Worm (Caenorhabditis elegans) whole organism, young adult: ENCODE results near the gene oac-14.

Source experiments
- B0336.3 ChIP-seq: fragments of 200-800 bp; sonication (Bioruptor generic); IDR thresholded peaks from 2 replicates; pipeline ENCODE4 v1.3.6; 2022; ENCODE audit warnings: missing genetic modification characterization, missing compliant biosample characterization
- F22D6.2 ChIP-seq: sonication (generic microtip); optimal IDR thresholded peaks from 2 replicates; lab custom pipeline; 2016; ENCODE audit warnings: mild to moderate bottlenecking, missing genetic modification characterization, missing compliant biosample characterization
- F23B12.7 ChIP-seq: sonication (generic microtip); optimal IDR thresholded peaks from 2 replicates; lab custom pipeline; 2017; ENCODE audit warnings: missing genetic modification characterization, mild to moderate bottlenecking, missing compliant biosample characterization, antibody characterized with exemption, moderate library complexity; ENCODE audit not compliant: insufficient read depth
- F39B2.1 ChIP-seq: fragments of 200-800 bp; sonication (Bioruptor generic); IDR thresholded peaks from 2 replicates; pipeline ENCODE4 v1.3.6; 2022; ENCODE audit warnings: missing genetic modification reagents, missing genetic modification characterization, missing compliant biosample characterization
- K11D2.4 ChIP-seq: fragments of 200-800 bp; sonication (Bioruptor generic); IDR thresholded peaks from 2 replicates; pipeline ENCODE4 v1.3.6; 2022; ENCODE audit warnings: missing genetic modification reagents, missing genetic modification characterization, missing compliant biosample characterization
- Y56A3A.18 ChIP-seq: fragments of 200-800 bp; sonication (Bioruptor generic); IDR thresholded peaks from 2 replicates; pipeline ENCODE4 v1.3.6; 2022; ENCODE audit warnings: missing genetic modification reagents, missing genetic modification characterization, missing compliant biosample characterization
- Y95B8A.8 ChIP-seq: fragments of 200-800 bp; sonication (Bioruptor generic); IDR thresholded peaks from 2 replicates; pipeline ENCODE4 v1.3.6; 2022; ENCODE audit warnings: missing genetic modification reagents, missing genetic modification characterization, missing compliant biosample characterization
- attf-5 ChIP-seq: fragments of 200-800 bp; sonication (Bioruptor generic); optimal IDR thresholded peaks from 2 replicates; lab custom pipeline; 2018; ENCODE audit warnings: mild to moderate bottlenecking, missing genetic modification characterization, missing compliant biosample characterization
- bed-1 ChIP-seq: fragments of 200-800 bp; sonication (Bioruptor generic); IDR thresholded peaks from 2 replicates; pipeline ENCODE4 v1.3.6; 2022; ENCODE audit warnings: missing genetic modification reagents, missing genetic modification characterization, missing compliant biosample characterization
- ccch-3 ChIP-seq: fragments of 200-800 bp; sonication (Bioruptor generic); optimal IDR thresholded peaks from 2 replicates; lab custom pipeline; 2018; ENCODE audit warnings: mild to moderate bottlenecking, missing genetic modification characterization, missing compliant biosample characterization
- ceh-58 ChIP-seq: fragments of 200-800 bp; sonication (Bioruptor generic); IDR thresholded peaks from 2 replicates; pipeline ENCODE4 v1.3.6; 2022; ENCODE audit warnings: missing genetic modification characterization, missing compliant biosample characterization
- die-1 ChIP-seq: sonication (generic microtip); optimal IDR thresholded peaks from 2 replicates; lab custom pipeline; 2016; ENCODE audit warnings: missing genotype, mild to moderate bottlenecking, missing genetic modification characterization, missing compliant biosample characterization
- efl-1 ChIP-seq: fragments of 150-350 bp; optimal IDR thresholded peaks from 2 replicates; lab custom pipeline; 2014; ENCODE audit warnings: missing biosample characterization, missing genetic modification reagents, missing genetic modification characterization
- hsf-1 ChIP-seq: fragments of 200-800 bp; sonication (Bioruptor generic); IDR thresholded peaks from 2 replicates; pipeline ENCODE4 v1.3.6; 2022; ENCODE audit warnings: missing genetic modification reagents, missing genetic modification characterization, missing compliant biosample characterization
- let-526 ChIP-seq: fragments of 200-800 bp; sonication (Bioruptor generic); IDR thresholded peaks from 2 replicates; pipeline ENCODE4 v1.3.6; 2022; ENCODE audit warnings: missing genetic modification reagents, missing genetic modification characterization, missing compliant biosample characterization
- let-607 ChIP-seq, 2 experiments: fragments of 200-800 bp in 1 of 2; sonication (Bioruptor generic) in 1 of 2; sonication (generic microtip) in 1 of 2; optimal IDR thresholded peaks; 2 replicates each; lab custom pipeline; 2016 to 2018; ENCODE audit warnings: mild to moderate bottlenecking in 2 of 2, missing compliant biosample characterization in 2 of 2, missing genetic modification characterization in 2 of 2, moderate library complexity in 2 of 2, missing genotype in 1 of 2
- lin-40 ChIP-seq: sonication (generic microtip); optimal IDR thresholded peaks from 2 replicates; lab custom pipeline; 2016; ENCODE audit warnings: missing genetic modification characterization, mild to moderate bottlenecking, missing compliant biosample characterization, missing genotype, missing genetic modification reagents
- mel-28 ChIP-seq: sonication (generic microtip); optimal IDR thresholded peaks from 2 replicates; lab custom pipeline; 2016; ENCODE audit warnings: borderline replicate concordance, mild to moderate bottlenecking, missing genetic modification characterization, missing compliant biosample characterization
- mxl-1 ChIP-seq: sonication (generic microtip); optimal IDR thresholded peaks from 2 replicates; lab custom pipeline; 2016; ENCODE audit warnings: missing genetic modification characterization, missing compliant biosample characterization
- nfyb-1 ChIP-seq: fragments of 200-800 bp; sonication (Bioruptor generic); IDR thresholded peaks from 2 replicates; pipeline ENCODE4 v1.3.6; 2022; ENCODE audit warnings: missing genetic modification reagents, missing genetic modification characterization, missing compliant biosample characterization
- rec-8 ChIP-seq, 2 experiments: sonication (generic microtip); optimal IDR thresholded peaks; 2 replicates each; lab custom pipeline; 2016; ENCODE audit warnings: mild to moderate bottlenecking in 2 of 2, missing genetic modification characterization in 2 of 2, missing genetic modification reagents in 2 of 2, missing genotype in 2 of 2, missing biosample characterization in 1 of 2, missing compliant biosample characterization in 1 of 2, moderate library complexity in 1 of 2
- rpc-1 ChIP-seq, 2 experiments: fragments of 150-350 bp in 1 of 2; sonication (generic microtip) in 1 of 2; optimal IDR thresholded peaks; 2 replicates each; lab custom pipeline; 2014 to 2018; ENCODE audit warnings: missing biosample characterization in 1 of 2, missing genetic modification characterization in 1 of 2, missing genetic modification reagents in 1 of 2, missing genotype in 1 of 2
- snpc-3.4 ChIP-seq: sonication (generic microtip); optimal IDR thresholded peaks from 2 replicates; lab custom pipeline; 2017; ENCODE audit warnings: missing genetic modification characterization, mild to moderate bottlenecking, missing compliant biosample characterization, antibody characterized with exemption, moderate library complexity, missing genotype, missing genetic modification reagents
- snpc-4 ChIP-seq, 5 experiments: fragments of 150-350 bp in 1 of 5; sonication (generic microtip) in 4 of 5; optimal IDR thresholded peaks; 2 replicates each; lab custom pipeline; 2014 to 2018; ENCODE audit warnings: missing genetic modification characterization in 5 of 5, missing biosample characterization in 3 of 5, antibody characterized with exemption in 2 of 5, mild to moderate bottlenecking in 2 of 5, missing compliant biosample characterization in 2 of 5, missing genotype in 2 of 5, moderate library complexity in 2 of 5, missing genetic modification reagents in 1 of 5
- tbp1 ChIP-seq: fragments of 200-800 bp; sonication (Bioruptor generic); optimal IDR thresholded peaks from 2 replicates; lab custom pipeline; 2018; ENCODE audit warnings: mild to moderate bottlenecking, missing genetic modification characterization, missing compliant biosample characterization
- tbx-9 ChIP-seq: sonication (generic microtip); optimal IDR thresholded peaks from 2 replicates; lab custom pipeline; 2016; ENCODE audit warnings: borderline replicate concordance, missing genetic modification characterization, inconsistent platforms, missing compliant biosample characterization
- tlf-1 ChIP-seq: fragments of 200-800 bp; sonication (Bioruptor generic); optimal IDR thresholded peaks from 2 replicates; lab custom pipeline; 2018; ENCODE audit warnings: mild to moderate bottlenecking, missing genetic modification characterization, missing compliant biosample characterization
- zfh-2 ChIP-seq: fragments of 200-800 bp; sonication (Bioruptor generic); conservative IDR thresholded peaks from 2 replicates; pipeline ENCODE4 v1.3.6; 2022; ENCODE audit warnings: missing genetic modification reagents, missing genetic modification characterization, missing compliant biosample characterization
- ztf-22 ChIP-seq: fragments of 200-800 bp; sonication (Bioruptor generic); optimal IDR thresholded peaks from 2 replicates; lab custom pipeline; 2018; ENCODE audit warnings: mild to moderate bottlenecking, missing genetic modification characterization, moderate library complexity, missing compliant biosample characterization
- ztf-25 ChIP-seq: fragments of 200-800 bp; sonication (Bioruptor generic); IDR thresholded peaks from 2 replicates; pipeline ENCODE4 v1.3.6; 2022; ENCODE audit warnings: missing genetic modification reagents, missing genetic modification characterization, missing compliant biosample characterization
- ztf-6 ChIP-seq: fragments of 200-800 bp; sonication (Bioruptor generic); IDR thresholded peaks from 2 replicates; pipeline ENCODE4 v1.3.6; 2022; ENCODE audit warnings: missing genetic modification reagents, missing genetic modification characterization, missing compliant biosample characterization

The oac-14 gene

ce11 chrX:10158716-10159115, 16.9 kb upstream of the oac-14 start, which contains the start of gene erd-2.1 (continued):
- TF ChIP-seq mxl-1 (tag; lab: Kevin White, UChicago) (no peak), F23B12.7 (tag; lab: Kevin White, UChicago) (no peak)
- TF ChIP-seq, all 124 proteins: peak for 13

DNA sequence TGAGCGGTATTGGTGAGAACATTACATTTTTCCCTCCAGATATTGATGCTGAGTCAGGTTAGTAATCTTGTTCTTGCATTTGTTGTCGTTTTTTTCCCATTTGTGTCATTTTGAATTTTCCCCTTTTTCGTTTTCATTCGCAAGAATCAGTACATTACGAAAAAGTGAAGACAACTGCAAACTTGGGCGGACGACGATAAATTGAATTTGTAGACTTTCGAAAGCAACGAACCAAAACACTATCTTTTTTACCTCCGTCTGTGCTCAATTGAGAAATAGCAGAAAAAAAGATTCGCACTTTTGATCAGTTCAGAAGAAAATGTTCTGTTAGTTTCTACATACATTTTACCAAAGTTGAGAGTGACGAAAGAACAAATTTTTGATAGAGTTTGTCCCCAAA, 13.3 kb upstream of the oac-14 start:
- TF ChIP-seq ceh-58 (GFP tag; lab: Robert Waterston, UW) (no peak), rec-8 (tag; optimal IDR thresholded peaks at IDR 0.05; lab: Kevin White, UChicago) (no peak), hsf-1 (GFP tag; lab: Robert Waterston, UW) (no peak), tbp1 (GFP tag; lab: Kevin White, UChicago) (no peak), tbx-9 (no peak), let-607 (tag; optimal IDR thresholded peaks at IDR 0.05; lab: Kevin White, UChicago) (no peak), mel-28 (tag; lab: Kevin White, UChicago) (no peak), snpc-3.4 (no peak), mxl-1 (tag; lab: Kevin White, UChicago) (no peak), let-526 (GFP tag; lab: Robert Waterston, UW) (no peak), die-1 (no peak), rpc-1 (optimal IDR thresholded peaks at IDR 0.05; lab: Kevin White, UChicago) (no peak), rpc-1 (tag; optimal IDR thresholded peaks at IDR 0.05; lab: Kevin White, UChicago) (no peak), F39B2.1 (GFP tag; lab: Robert Waterston, UW) (no peak), lin-40 (tag; lab: Kevin White, UChicago) (no peak)

DNA sequence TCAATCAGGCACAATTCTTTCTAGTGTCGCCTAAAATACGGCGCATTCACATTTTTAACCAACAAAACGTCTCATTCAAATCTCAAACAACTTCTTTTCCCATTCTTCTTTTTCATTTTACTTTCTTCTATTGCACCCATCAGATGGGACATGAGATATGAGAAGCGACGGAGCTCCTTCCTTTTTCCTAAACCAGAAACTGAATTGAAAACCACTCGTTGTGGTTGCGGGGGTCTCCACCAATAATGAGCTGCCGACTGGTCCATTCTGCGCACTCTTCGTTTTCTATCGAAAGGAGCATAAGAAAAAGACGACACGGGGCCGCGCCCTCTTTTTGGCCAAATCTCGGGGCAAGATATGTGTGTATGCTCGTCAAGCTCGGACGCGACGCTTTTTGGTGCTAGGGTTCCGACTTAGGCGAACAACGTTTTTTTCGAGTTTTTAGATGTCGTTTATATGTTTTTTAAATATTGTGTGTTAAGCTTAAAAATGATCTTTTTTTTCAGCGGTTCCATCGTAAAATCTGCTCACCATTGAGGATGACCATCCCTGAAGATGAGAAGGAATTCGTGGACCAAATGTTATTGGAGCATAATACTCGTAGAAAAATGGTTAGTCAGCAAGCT, 12.6 kb upstream of the oac-14 start, which contains the start of gene F09B9.5:
TSS of gene F09B9.5 (plus strand) at position 501 of the 626 bp plus-strand sequence.
- TF ChIP-seq Y56A3A.18 (no peak), hsf-1 (GFP tag; lab: Robert Waterston, UW) (no peak), efl-1 (GFP tag; lab: Kevin White, UChicago) (no peak), ccch-3 (GFP tag; lab: Kevin White, UChicago) (no peak), nfyb-1 (no peak), zfh-2 (GFP tag; lab: Robert Waterston, UW) (no peak), ztf-22 (no peak), F22D6.2 (tag; lab: Kevin White, UChicago) (no peak), K11D2.4 (GFP tag; lab: Robert Waterston, UW) (no peak), attf-5 (no peak), bed-1 (no peak), tlf-1 (no peak), F23B12.7 (tag; lab: Kevin White, UChicago) (no peak), snpc-4 (GFP tag; optimal IDR thresholded peaks at IDR 0.05; lab: Kevin White, UChicago) (no peak), snpc-4 (tag; optimal IDR thresholded peaks at IDR 0.05; lab: Kevin White, UChicago) (no peak), ztf-25 (GFP tag; lab: Robert Waterston, UW) (no peak), ztf-6 (GFP tag; lab: Robert Waterston, UW) (no peak), B0336.3 (no peak)

DNA sequence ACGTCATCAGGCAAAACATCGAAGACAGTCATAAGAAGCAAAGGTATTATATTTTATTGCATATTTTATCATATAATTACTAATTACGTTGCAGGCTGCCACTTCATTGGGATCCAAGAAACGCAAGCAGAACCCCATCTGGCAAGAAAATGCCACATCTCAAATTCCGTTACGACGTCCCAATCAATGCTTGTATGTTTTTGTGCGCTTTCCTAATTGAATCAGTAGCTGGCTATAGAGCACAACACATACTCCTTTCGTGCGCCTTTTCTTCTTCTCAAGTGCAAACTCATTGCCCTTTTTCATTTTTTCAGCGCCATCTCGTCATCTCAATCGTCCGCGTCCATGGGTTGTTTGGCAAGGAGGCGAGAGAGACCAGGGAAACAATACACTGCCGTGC, 9.1 kb upstream of the oac-14 start:
- TF ChIP-seq zfh-2 (GFP tag; lab: Robert Waterston, UW): 0 out of 2 replicates have a peak, but pooled peaks have one; percentile 11
- no peak for TF ChIP-seq Y95B8A.8
